Worm (Caenorhabditis elegans): ENCODE measurements around the gene maa-1.

DNA sequence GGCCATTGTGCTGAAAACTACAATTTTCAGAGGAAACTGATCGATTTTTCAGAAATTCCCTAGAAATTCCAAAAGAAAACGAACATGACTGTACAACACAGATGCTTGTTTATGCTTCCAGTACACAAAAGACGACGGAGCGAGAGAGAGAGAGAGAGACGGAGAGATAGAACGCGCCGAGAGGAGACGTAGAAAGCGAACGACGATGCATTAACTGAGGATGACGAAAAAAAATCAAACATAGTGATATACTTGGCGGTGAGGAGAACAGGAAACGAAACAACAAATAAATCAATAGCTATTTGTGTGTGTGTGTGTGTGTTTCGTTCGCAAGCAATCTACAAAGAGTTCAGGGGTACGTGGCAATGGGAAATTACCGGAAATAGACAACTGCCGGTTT lies 12.5 kb upstream of the maa-1 start:
- TF ChIP-seq ama-1 (optimal IDR thresholded peaks at IDR 0.05), result no peak
- TF ChIP-seq tra-4 (tag; optimal IDR thresholded peaks at IDR 0.05), result no peak
